Worm (Caenorhabditis elegans) whole organism, L4/young adult: ENCODE data around the gene T28A8.8.

Source experiments
- dao-5 ChIP-seq: sonication (generic microtip); optimal IDR thresholded peaks from 2 replicates; lab custom pipeline; 2016; ENCODE audit warnings: missing genotype, missing genetic modification characterization, moderate library complexity, missing compliant biosample characterization
- him-1 ChIP-seq: sonication (generic microtip); optimal IDR thresholded peaks from 2 replicates; lab custom pipeline; 2016; ENCODE audit warnings: missing genotype, missing genetic modification reagents, missing genetic modification characterization, missing compliant biosample characterization

- TF ChIP-seq dao-5 (tag; lab: Kevin White, UChicago) (no peak), him-1 (no peak)
Measured at ce11 chrIII:13476682-13477081, 25.9 kb upstream of the T28A8.8 start, which contains the start of gene T27E9.6.
